Worm (Caenorhabditis elegans) whole organism, mixed stage, embryonic: ENCODE measurements around the gene str-130.

Source experiments
- M03D4.4 ChIP-seq: sonication (generic microtip); optimal IDR thresholded peaks from 2 replicates; lab custom pipeline; 2017; ENCODE audit warnings: mild to moderate bottlenecking, missing genetic modification characterization, missing compliant biosample characterization
- bed-3 ChIP-seq: fragments of 200-800 bp; sonication (Bioruptor generic); optimal IDR thresholded peaks from 3 replicates; lab custom pipeline; 2018; ENCODE audit warnings: mild to moderate bottlenecking, missing genetic modification characterization, moderate library complexity, missing compliant biosample characterization
- blmp-1 ChIP-seq: fragments of 150-350 bp; optimal IDR thresholded peaks from 2 replicates; lab custom pipeline; 2014; ENCODE audit warnings: missing biosample characterization, missing genetic modification characterization
- ceh-83 ChIP-seq: fragments of 200-800 bp; sonication (Bioruptor generic); optimal IDR thresholded peaks from 2 replicates; lab custom pipeline; 2018; ENCODE audit warnings: mild to moderate bottlenecking, missing genetic modification characterization, missing compliant biosample characterization
- ces-1 ChIP-seq: fragments of 150-350 bp; optimal IDR thresholded peaks from 2 replicates; lab custom pipeline; 2014; ENCODE audit warnings: missing biosample characterization, missing genetic modification reagents, missing genetic modification characterization
- cnd-1 ChIP-seq: fragments of 200-800 bp; sonication (Bioruptor generic); optimal IDR thresholded peaks from 2 replicates; lab custom pipeline; 2018; ENCODE audit warnings: mild to moderate bottlenecking, missing genetic modification characterization, missing compliant biosample characterization
- drap-1 ChIP-seq: fragments of 200-800 bp; sonication (Bioruptor generic); optimal IDR thresholded peaks from 3 replicates; lab custom pipeline; 2018; ENCODE audit warnings: mild to moderate bottlenecking, missing genetic modification characterization, missing compliant biosample characterization
- elt-1 ChIP-seq: sonication (generic microtip); optimal IDR thresholded peaks from 2 replicates; lab custom pipeline; 2017; ENCODE audit warnings: missing genetic modification characterization, mild to moderate bottlenecking, missing compliant biosample characterization, antibody characterized with exemption, moderate library complexity, borderline replicate concordance; ENCODE audit not compliant: insufficient read depth
- elt-3 ChIP-seq: fragments of 150-350 bp; optimal IDR thresholded peaks from 2 replicates; lab custom pipeline; 2014; ENCODE audit warnings: missing biosample characterization, missing genetic modification characterization
- flh-1 ChIP-seq: fragments of 200-800 bp; sonication (Bioruptor generic); optimal IDR thresholded peaks from 2 replicates; lab custom pipeline; 2018; ENCODE audit warnings: mild to moderate bottlenecking, missing genetic modification characterization, moderate library complexity, missing compliant biosample characterization
- ham-2 ChIP-seq: fragments of 200-800 bp; sonication (Bioruptor generic); optimal IDR thresholded peaks from 2 replicates; lab custom pipeline; 2018; ENCODE audit warnings: mild to moderate bottlenecking, missing genetic modification characterization, missing compliant biosample characterization
- hlh-1 ChIP-seq: fragments of 150-350 bp; optimal IDR thresholded peaks from 2 replicates; lab custom pipeline; 2014; ENCODE audit warnings: missing biosample characterization, missing genetic modification reagents, missing genetic modification characterization
- lin-13 ChIP-seq: fragments of 150-350 bp; optimal IDR thresholded peaks from 2 replicates; lab custom pipeline; 2014; ENCODE audit warnings: missing biosample characterization, missing genetic modification characterization
- lin-32 ChIP-seq: fragments of 200-800 bp; sonication (Bioruptor generic); optimal IDR thresholded peaks from 2 replicates; lab custom pipeline; 2018; ENCODE audit warnings: mild to moderate bottlenecking, missing genetic modification characterization, missing compliant biosample characterization
- mab-5 ChIP-seq: fragments of 150-350 bp; optimal IDR thresholded peaks from 2 replicates; lab custom pipeline; 2014; ENCODE audit warnings: missing biosample characterization, missing genetic modification characterization
- mep-1 ChIP-seq: fragments of 150-350 bp; optimal IDR thresholded peaks from 2 replicates; lab custom pipeline; 2017; ENCODE audit warnings: missing biosample characterization, missing genetic modification reagents, missing genetic modification characterization, inconsistent platforms
- nhr-2 ChIP-seq: fragments of 150-350 bp; optimal IDR thresholded peaks from 2 replicates; lab custom pipeline; 2014; ENCODE audit warnings: missing biosample characterization, missing genetic modification characterization
- nhr-237 ChIP-seq: fragments of 150-350 bp; optimal IDR thresholded peaks from 2 replicates; lab custom pipeline; 2014; ENCODE audit warnings: missing biosample characterization, missing genetic modification characterization
- nhr-76 ChIP-seq: sonication (generic microtip); optimal IDR thresholded peaks from 2 replicates; lab custom pipeline; 2017; ENCODE audit warnings: missing biosample characterization, missing genetic modification characterization
- pha-4 ChIP-seq: fragments of 150-350 bp; optimal IDR thresholded peaks from 2 replicates; lab custom pipeline; 2018; ENCODE audit warnings: missing biosample characterization, missing genetic modification reagents, missing genetic modification characterization
- snpc-4 ChIP-seq: fragments of 150-350 bp; optimal IDR thresholded peaks from 2 replicates; lab custom pipeline; 2014; ENCODE audit warnings: missing biosample characterization, missing genetic modification characterization
- sptf-1 ChIP-seq: sonication (generic microtip); optimal IDR thresholded peaks from 2 replicates; lab custom pipeline; 2017; ENCODE audit warnings: mild to moderate bottlenecking, missing genetic modification characterization, moderate library complexity, missing compliant biosample characterization
- tbx-8 ChIP-seq: fragments of 200-800 bp; sonication (Bioruptor generic); optimal IDR thresholded peaks from 2 replicates; lab custom pipeline; 2018; ENCODE audit warnings: mild to moderate bottlenecking, missing genetic modification characterization, moderate library complexity, missing compliant biosample characterization
- unc-120 ChIP-seq: sonication (generic microtip); optimal IDR thresholded peaks from 2 replicates; lab custom pipeline; 2017; ENCODE audit warnings: missing genetic modification characterization, missing compliant biosample characterization; ENCODE audit not compliant: poor library complexity, severe bottlenecking
- unc-39 ChIP-seq: fragments of 150-350 bp; optimal IDR thresholded peaks from 2 replicates; lab custom pipeline; 2014; ENCODE audit warnings: missing biosample characterization, missing genetic modification characterization
- unc-62 ChIP-seq: fragments of 150-350 bp; optimal IDR thresholded peaks from 2 replicates; lab custom pipeline; 2014; ENCODE audit warnings: missing biosample characterization, missing genetic modification reagents, missing genetic modification characterization
- zip-8 ChIP-seq: fragments of 150-350 bp; optimal IDR thresholded peaks from 2 replicates; lab custom pipeline; 2014; ENCODE audit warnings: missing biosample characterization, missing genetic modification characterization
- ztf-11 ChIP-seq: fragments of 150-350 bp; optimal IDR thresholded peaks from 2 replicates; lab custom pipeline; 2014; ENCODE audit warnings: missing biosample characterization, missing genetic modification characterization

Gene str-130

ce11 chrV:8051851-8052250 lies 38.6 kb downstream of the str-130 start, which contains the start of gene sth-1:
TSS of gene sth-1 (plus strand) at chrV:8052151.
- TF ChIP-seq tbx-8 (GFP tag; lab: Kevin White, UChicago), result no peak
- TF ChIP-seq hlh-1 (tag; lab: Kevin White, UChicago), result no peak
- TF ChIP-seq flh-1, result no peak
- TF ChIP-seq M03D4.4 (tag; lab: Kevin White, UChicago), result no peak
- no peak for TF ChIP-seq unc-120
- no peak for TF ChIP-seq elt-1
- no peak for TF ChIP-seq nhr-76 (tag; lab: Kevin White, UChicago)
- TF ChIP-seq blmp-1, result no peak
- TF ChIP-seq ztf-11 (tag; lab: Kevin White, UChicago), result no peak

ce11 chrV:8050811-8051210 lies 39.7 kb downstream of the str-130 start, which contains the start of gene col-43:
TSS of gene col-43 (minus strand) at chrV:8050911.
- TF ChIP-seq lin-32 (GFP tag; lab: Kevin White, UChicago), result no peak

ce11 chrV:8050059-8050677 lies 40.3 kb downstream of the str-130 start:
- no peak for TF ChIP-seq hlh-1 (tag; lab: Kevin White, UChicago)
- no peak for TF ChIP-seq ztf-11 (tag; lab: Kevin White, UChicago)
- TF ChIP-seq zip-8 (tag; lab: Kevin White, UChicago), result no peak
- TF ChIP-seq snpc-4 (tag; lab: Kevin White, UChicago), result no peak
- no peak for TF ChIP-seq nhr-76 (tag; lab: Kevin White, UChicago)
- no peak for TF ChIP-seq flh-1
- no peak for TF ChIP-seq nhr-237

- no peak for TF ChIP-seq ceh-83 (GFP tag; lab: Kevin White, UChicago)
- TF ChIP-seq zip-8 (tag; lab: Kevin White, UChicago), result no peak
- no peak for TF ChIP-seq mab-5 (tag; lab: Kevin White, UChicago)
- TF ChIP-seq elt-1, result no peak
- TF ChIP-seq blmp-1, result no peak
- TF ChIP-seq bed-3, result no peak
- TF ChIP-seq unc-39 (tag; lab: Kevin White, UChicago), result no peak
- TF ChIP-seq snpc-4 (tag; lab: Kevin White, UChicago), result no peak
- no peak for TF ChIP-seq lin-13 (tag; lab: Kevin White, UChicago)
- TF ChIP-seq tbx-8 (GFP tag; lab: Kevin White, UChicago), result no peak
- no peak for TF ChIP-seq hlh-1 (tag; lab: Kevin White, UChicago)
- TF ChIP-seq ces-1 (GFP tag; lab: Kevin White, UChicago), result no peak
- no peak for TF ChIP-seq unc-62 (GFP tag; lab: Kevin White, UChicago)
- TF ChIP-seq lin-32 (GFP tag; lab: Kevin White, UChicago), result no peak
- TF ChIP-seq, all 35 proteins: peak for 0
Measured at ce11 chrV:8046706-8047105, 43.8 kb downstream of the str-130 start, which contains the start of gene ZC513.3. TSS of gene ZC513.3 (plus strand) at chrV:8047006.

- peak; percentile 51 for TF ChIP-seq ham-2 (GFP tag; lab: Kevin White, UChicago)
- no peak for TF ChIP-seq nhr-237
- no peak for TF ChIP-seq pha-4 (tag; lab: Kevin White, UChicago)
- peak; percentile 49 for TF ChIP-seq unc-62 (GFP tag; lab: Kevin White, UChicago)
- TF ChIP-seq lin-13 (tag; lab: Kevin White, UChicago), result no peak
- no peak for TF ChIP-seq cnd-1 (tag; lab: Kevin White, UChicago)
- TF ChIP-seq snpc-4 (tag; lab: Kevin White, UChicago), result no peak
- TF ChIP-seq elt-3, result no peak
- TF ChIP-seq lin-32 (GFP tag; lab: Kevin White, UChicago), result no peak
- TF ChIP-seq blmp-1, result no peak
- TF ChIP-seq hlh-1 (tag; lab: Kevin White, UChicago), result no peak
- TF ChIP-seq ceh-83 (GFP tag; lab: Kevin White, UChicago), result no peak
- no peak for TF ChIP-seq tbx-8 (GFP tag; lab: Kevin White, UChicago)
- TF ChIP-seq drap-1 (GFP tag; lab: Kevin White, UChicago), result no peak
- no peak for TF ChIP-seq mep-1 (tag; lab: Kevin White, UChicago)
- no peak for TF ChIP-seq sptf-1 (tag; lab: Kevin White, UChicago)
- TF ChIP-seq elt-1, result peak; percentile 54
- TF ChIP-seq ces-1 (GFP tag; lab: Kevin White, UChicago), result no peak
- peak; percentile 49 for TF ChIP-seq nhr-2 (tag; lab: Kevin White, UChicago)
- TF ChIP-seq unc-39 (tag; lab: Kevin White, UChicago), result no peak
- TF ChIP-seq mab-5 (tag; lab: Kevin White, UChicago), result no peak
- TF ChIP-seq, all 35 proteins: peak for 4
Measured at ce11 chrV:8044957-8045356, 45.5 kb downstream of the str-130 start.
